Fruit fly (Drosophila melanogaster) whole organism, wandering third instar larva: ENCODE measurements around the gene Cep290.
"Not testable (repeated sequence)": the region's sequence is repeated elsewhere in the genome, so short reads cannot be mapped to it uniquely, and the experiment has no call there.

Experiments used
- Abd-B ChIP-seq: fragments of >200 bp; optimal IDR thresholded peaks from 2 replicates; lab custom pipeline; 2017; ENCODE audit warnings: missing biosample characterization, missing genetic modification characterization
- CG32264 ChIP-seq: fragments of 200-800 bp; sonication (Bioruptor generic); optimal IDR thresholded peaks from 2 replicates; lab custom pipeline; 2016; ENCODE audit warnings: missing biosample characterization, missing genetic modification characterization
- CG9705 ChIP-seq: fragments of 200-800 bp; sonication (Bioruptor generic); optimal IDR thresholded peaks from 2 replicates; lab custom pipeline; 2018; ENCODE audit warnings: missing biosample characterization, mild to moderate bottlenecking, missing genetic modification characterization
- CrebA ChIP-seq: fragments of 200-800 bp; sonication (Bioruptor generic); optimal IDR thresholded peaks from 2 replicates; lab custom pipeline; 2016; ENCODE audit warnings: missing biosample characterization, mild to moderate bottlenecking, missing genetic modification characterization, borderline replicate concordance
- Dfd ChIP-seq: fragments of >200 bp; optimal IDR thresholded peaks from 2 replicates; lab custom pipeline; 2017; ENCODE audit warnings: missing biosample characterization, missing genetic modification characterization
- Dif ChIP-seq: fragments of 200-275, 200-300 bp; sonication (Bioruptor generic); optimal IDR thresholded peaks from 2 replicates; lab custom pipeline; 2018; ENCODE audit warnings: missing biosample characterization, missing genetic modification characterization; ENCODE audit not compliant: partially characterized antibody
- GATAd ChIP-seq: sonication (Bioruptor generic); optimal IDR thresholded peaks from 2 replicates; lab custom pipeline; 2016; ENCODE audit warnings: missing biosample characterization, missing genetic modification characterization
- HLH106 ChIP-seq: fragments of 200-800 bp; optimal IDR thresholded peaks from 3 replicates; lab custom pipeline; 2019; ENCODE audit warnings: missing biosample characterization, mild to moderate bottlenecking, missing genetic modification characterization, moderate library complexity
- Hnf4 ChIP-seq: fragments of 200-800 bp; sonication (Bioruptor generic); optimal IDR thresholded peaks from 2 replicates; lab custom pipeline; 2016; ENCODE audit warnings: missing biosample characterization, mild to moderate bottlenecking, missing genetic modification characterization
- Hr78 ChIP-seq: fragments of >200 bp; optimal IDR thresholded peaks from 2 replicates; lab custom pipeline; 2017; ENCODE audit warnings: missing biosample characterization, missing genetic modification characterization
- Hr83 ChIP-seq: fragments of 200-300 bp; sonication (Bioruptor generic); optimal IDR thresholded peaks from 2 replicates; lab custom pipeline; 2016; ENCODE audit warnings: missing biosample characterization, mild to moderate bottlenecking, missing genetic modification characterization, moderate library complexity; ENCODE audit not compliant: poor library complexity, severe bottlenecking
- Jra ChIP-seq: sonication (Bioruptor generic); optimal IDR thresholded peaks from 2 replicates; lab custom pipeline; 2016; ENCODE audit warnings: missing biosample characterization, missing genetic modification characterization
- Mio ChIP-seq: sonication (Bioruptor generic); optimal IDR thresholded peaks from 2 replicates; lab custom pipeline; 2016; ENCODE audit warnings: missing biosample characterization, missing genetic modification characterization
- Myc ChIP-seq: fragments of >200 bp; optimal IDR thresholded peaks from 2 replicates; lab custom pipeline; 2017
- N ChIP-seq: fragments of >200 bp; optimal IDR thresholded peaks from 2 replicates; lab custom pipeline; 2018; ENCODE audit warnings: missing biosample characterization, missing external identifiers, missing genetic modification characterization
- OdsH ChIP-seq: fragments of 200-800 bp; sonication (Bioruptor generic); optimal IDR thresholded peaks from 2 replicates; lab custom pipeline; 2016; ENCODE audit warnings: missing biosample characterization, mild to moderate bottlenecking, missing genetic modification characterization
- Rel ChIP-seq, 2 experiments: fragments of 200-800 bp; sonication (Bioruptor generic) in 1 of 2; optimal IDR thresholded peaks; 2 replicates in 1 of 2; 3 replicates in 1 of 2; lab custom pipeline; 2016 to 2019; ENCODE audit warnings: mild to moderate bottlenecking in 2 of 2, missing biosample characterization in 2 of 2, missing genetic modification characterization in 2 of 2, moderate library complexity in 1 of 2
- Sp1 ChIP-seq: fragments of 200-800 bp; sonication (Bioruptor generic); optimal IDR thresholded peaks from 3 replicates; lab custom pipeline; 2019; ENCODE audit warnings: missing biosample characterization, mild to moderate bottlenecking, missing genetic modification characterization, moderate library complexity
- Vsx2 ChIP-seq: fragments of 200-300, 225-300 bp; sonication (Bioruptor generic); optimal IDR thresholded peaks from 2 replicates; lab custom pipeline; 2018; ENCODE audit warnings: missing biosample characterization, missing genetic modification characterization; ENCODE audit not compliant: partially characterized antibody
- br ChIP-seq: fragments of 200-800 bp; sonication (Bioruptor generic); optimal IDR thresholded peaks from 2 replicates; lab custom pipeline; 2016; ENCODE audit warnings: missing biosample characterization, missing genetic modification characterization
- brk ChIP-seq: fragments of 200-800 bp; sonication (Bioruptor generic); optimal IDR thresholded peaks from 2 replicates; lab custom pipeline; 2016; ENCODE audit warnings: missing biosample characterization, mild to moderate bottlenecking, missing genetic modification characterization
- dl ChIP-seq, 2 experiments: fragments of 175-275, 200-275 bp in 1 of 2; fragments of 200-275 bp in 1 of 2; sonication (Bioruptor generic); optimal IDR thresholded peaks; lab custom pipeline; 2018; ENCODE audit warnings: mild to moderate bottlenecking in 2 of 2, missing biosample characterization in 2 of 2, missing genetic modification characterization in 2 of 2, moderate library complexity in 2 of 2; ENCODE audit not compliant: partially characterized antibody in 2 of 2, insufficient read depth in 1 of 2
- dmrt93B ChIP-seq: fragments of 200-800 bp; sonication (Bioruptor generic); optimal IDR thresholded peaks from 2 replicates; lab custom pipeline; 2018; ENCODE audit warnings: missing biosample characterization, mild to moderate bottlenecking, missing genetic modification characterization
- dsf ChIP-seq: sonication (Bioruptor generic); optimal IDR thresholded peaks from 2 replicates; lab custom pipeline; 2016; ENCODE audit warnings: missing biosample characterization, missing genetic modification characterization, borderline replicate concordance
- ey ChIP-seq: fragments of 200-800 bp; sonication (Bioruptor generic); optimal IDR thresholded peaks from 2 replicates; lab custom pipeline; 2016; ENCODE audit warnings: missing biosample characterization, missing genetic modification characterization
- foxo ChIP-seq, 2 experiments: fragments of 200-800 bp; sonication (Bioruptor generic); optimal IDR thresholded peaks; 2 replicates in 1 of 2; 3 replicates in 1 of 2; lab custom pipeline; 2016 to 2017; ENCODE audit warnings: missing biosample characterization in 2 of 2, missing genetic modification characterization in 2 of 2
- fru ChIP-seq: fragments of 200-800 bp; sonication (Bioruptor generic); optimal IDR thresholded peaks from 3 replicates; lab custom pipeline; 2016; ENCODE audit warnings: missing biosample characterization, mild to moderate bottlenecking, missing genetic modification characterization
- h ChIP-seq: fragments of 200-800 bp; sonication (Bioruptor generic); optimal IDR thresholded peaks from 3 replicates; lab custom pipeline; 2016; ENCODE audit warnings: missing biosample characterization, mild to moderate bottlenecking, missing genetic modification characterization
- jim ChIP-seq: fragments of 175-275, 200-325 bp; sonication (Bioruptor generic); optimal IDR thresholded peaks from 2 replicates; lab custom pipeline; 2016; ENCODE audit warnings: missing biosample characterization, mild to moderate bottlenecking, missing genetic modification characterization
- lola ChIP-seq: fragments of >200 bp; optimal IDR thresholded peaks from 2 replicates; lab custom pipeline; 2017; ENCODE audit warnings: missing biosample characterization, missing genetic modification characterization
- pan ChIP-seq: fragments of >200 bp; optimal IDR thresholded peaks from 2 replicates; lab custom pipeline; 2017
- psq ChIP-seq: fragments of 200-800 bp; sonication (Bioruptor generic); optimal IDR thresholded peaks from 3 replicates; lab custom pipeline; 2017; ENCODE audit warnings: missing biosample characterization, mild to moderate bottlenecking, missing genetic modification characterization, moderate library complexity
- rgr ChIP-seq: fragments of 200-800 bp; sonication (Bioruptor generic); optimal IDR thresholded peaks from 3 replicates; lab custom pipeline; 2016; ENCODE audit warnings: missing biosample characterization, mild to moderate bottlenecking, missing genetic modification characterization
- sage ChIP-seq: fragments of 200-800 bp; sonication (Bioruptor generic); optimal IDR thresholded peaks from 2 replicates; lab custom pipeline; 2016; ENCODE audit warnings: missing biosample characterization, mild to moderate bottlenecking, missing genetic modification characterization
- sv ChIP-seq: fragments of 200-800 bp; sonication (Bioruptor generic); optimal IDR thresholded peaks from 3 replicates; lab custom pipeline; 2016; ENCODE audit warnings: missing biosample characterization, missing genetic modification characterization
- tai ChIP-seq: sonication (Bioruptor generic); optimal IDR thresholded peaks from 2 replicates; lab custom pipeline; 2016; ENCODE audit warnings: missing biosample characterization, missing genetic modification characterization
- usp ChIP-seq: fragments of >200 bp; optimal IDR thresholded peaks from 2 replicates; lab custom pipeline; 2017; ENCODE audit warnings: missing biosample characterization, missing genetic modification characterization
- woc ChIP-seq: sonication (Bioruptor generic); optimal IDR thresholded peaks from 2 replicates; lab custom pipeline; 2016; ENCODE audit warnings: missing biosample characterization, mild to moderate bottlenecking, missing genetic modification characterization

Cep290 gene

dm6 chr3L:865096-865495 lies 21.4 kb downstream of the Cep290 start, which contains the start of gene CG12502:
CG12502 (plus strand) TSS chr3L:865396.
- not testable (repeated sequence) for TF ChIP-seq CrebA, h, Dfd (GFP tag; lab: Kevin White, UChicago)
- TF ChIP-seq, all 38 proteins: peak for 0; not testable (repeated sequence) for 38

- no peak for TF ChIP-seq brk (GFP tag; lab: Kevin White, UChicago)
- TF ChIP-seq Sp1 (GFP tag; lab: Kevin White, UChicago): no peak
- no peak for TF ChIP-seq dl (GFP tag; optimal IDR thresholded peaks at IDR 0.05; lab: Kevin White, UChicago; ENCODE audit: insufficient read depth in 1 of 2, partially characterized antibody in 2 of 2)
- no peak for TF ChIP-seq CG32264
- TF ChIP-seq tai: no peak
- no peak for TF ChIP-seq Mio
- no peak for TF ChIP-seq pan (lab: Kevin White, UChicago)
Measured at dm6 chr3L:868800-869199, 25.1 kb downstream of the Cep290 start.

dm6 chr3L:871713-872112 lies 28.0 kb downstream of the Cep290 start, which contains the start of gene Usp10:
Usp10 (plus strand) TSS chr3L:871899.
- TF ChIP-seq Rel (GFP tag; optimal IDR thresholded peaks at IDR 0.05; lab: Kevin White, UChicago): no peak
- peak; percentile 68 for TF ChIP-seq Rel (tag; optimal IDR thresholded peaks at IDR 0.05; lab: Kevin White, UChicago)
- TF ChIP-seq Vsx2 (GFP tag; lab: Kevin White, UChicago): no peak
- TF ChIP-seq, all 38 proteins: peak for 1

dm6 chr3L:872389-872972 lies 28.8 kb downstream of the Cep290 start:
- TF ChIP-seq CG9705 (GFP tag; lab: Kevin White, UChicago) (peak; percentile 47), pan (lab: Kevin White, UChicago) (no peak), Dif (GFP tag; lab: Kevin White, UChicago) (no peak), usp (no peak), dsf (no peak), Sp1 (GFP tag; lab: Kevin White, UChicago) (peak; percentile 37), HLH106 (tag; lab: Kevin White, UChicago) (peak; percentile 63), Hr83 (GFP tag; lab: Kevin White, UChicago) (no peak), Abd-B (GFP tag; lab: Kevin White, UChicago) (no peak), woc (GFP tag; lab: Kevin White, UChicago) (peak; percentile 74), tai (no peak), ey (GFP tag; lab: Kevin White, UChicago) (peak; percentile 67), dmrt93B (GFP tag; lab: Kevin White, UChicago) (peak; percentile 6), h (GFP tag; lab: Kevin White, UChicago) (peak; percentile 73), rgr (GFP tag; lab: Kevin White, UChicago) (peak; percentile 60), N (GFP tag; lab: Kevin White, UChicago) (peak; percentile 36), Rel (GFP tag; optimal IDR thresholded peaks at IDR 0.05; lab: Kevin White, UChicago) (no peak), Rel (tag; optimal IDR thresholded peaks at IDR 0.05; lab: Kevin White, UChicago) (no peak), sv (GFP tag; lab: Kevin White, UChicago) (peak; percentile 38), jim (no peak), Hr78 (no peak), lola (GFP tag; lab: Kevin White, UChicago) (no peak), br (GFP tag; lab: Kevin White, UChicago) (peak; percentile 39), Myc (lab: Kevin White, UChicago) (peak; percentile 54), foxo (GFP tag; optimal IDR thresholded peaks at IDR 0.05; lab: Kevin White, UChicago) (peak in 1 of 2 experiments; percentile 70), psq (peak; percentile 60), CG32264 (no peak), brk (GFP tag; lab: Kevin White, UChicago) (no peak), sage (no peak), OdsH (GFP tag; lab: Kevin White, UChicago) (peak; percentile 10), Hnf4 (GFP tag; lab: Kevin White, UChicago) (peak; percentile 67), Dfd (GFP tag; lab: Kevin White, UChicago) (peak; percentile 51), Vsx2 (GFP tag; lab: Kevin White, UChicago) (no peak), GATAd (GFP tag; lab: Kevin White, UChicago) (no peak), fru (peak; percentile 49), Mio (no peak), dl (GFP tag; optimal IDR thresholded peaks at IDR 0.05; lab: Kevin White, UChicago; ENCODE audit: insufficient read depth in 1 of 2, partially characterized antibody in 2 of 2) (no peak), CrebA (GFP tag; lab: Kevin White, UChicago) (no peak), Jra (GFP tag; lab: Kevin White, UChicago) (peak; percentile 3)
